Fruit fly (Drosophila melanogaster): Measurements from ENCODE around the gene sov.

sov gene

dm6 chrX:6716170-6716569 lies 40.0 kb upstream of the sov start:
- TF ChIP-seq HLH106 (tag; optimal IDR thresholded peaks at IDR 0.05), result no peak
- TF ChIP-seq sv (GFP tag; optimal IDR thresholded peaks at IDR 0.05), result no peak
- TF ChIP-seq dsf (GFP tag; optimal IDR thresholded peaks at IDR 0.05; ENCODE audit: borderline replicate concordance), result no peak
- TF ChIP-seq Dfd (GFP tag; optimal IDR thresholded peaks at IDR 0.05), result peak; percentile 94

- no peak for TF ChIP-seq Rel (GFP tag; optimal IDR thresholded peaks at IDR 0.05)
- TF ChIP-seq Rel (tag; optimal IDR thresholded peaks at IDR 0.05), result peak; percentile 73
- peak; percentile 32 for TF ChIP-seq Dfd (GFP tag; optimal IDR thresholded peaks at IDR 0.05)
- no peak for TF ChIP-seq CrebA (GFP tag; optimal IDR thresholded peaks at IDR 0.05; ENCODE audit: borderline replicate concordance)
- no peak for TF ChIP-seq rgr (GFP tag; optimal IDR thresholded peaks at IDR 0.05)
- no peak for TF ChIP-seq lola (GFP tag; optimal IDR thresholded peaks at IDR 0.05)
These were observed 36.9 kb upstream of the sov start for dm6 chrX:6719259-6719658.

- TF ChIP-seq fru (GFP tag; optimal IDR thresholded peaks at IDR 0.05) (no peak), dmrt93B (GFP tag; optimal IDR thresholded peaks at IDR 0.05) (no peak), Vsx2 (GFP tag; optimal IDR thresholded peaks at IDR 0.05; ENCODE audit: partially characterized antibody) (no peak), lola (GFP tag; optimal IDR thresholded peaks at IDR 0.05) (no peak)
These were observed 36.2 kb upstream of the sov start for dm6 chrX:6719968-6720367.

dm6 chrX:6723622-6724021 lies 32.5 kb upstream of the sov start:
- TF ChIP-seq Dfd (GFP tag; optimal IDR thresholded peaks at IDR 0.05), result peak; percentile 99
- no peak for TF ChIP-seq jim (GFP tag; optimal IDR thresholded peaks at IDR 0.05)

dm6 chrX:6724904-6725505 lies 31.1 kb upstream of the sov start:
- TF ChIP-seq CG32264 (GFP tag; optimal IDR thresholded peaks at IDR 0.05), result no peak
- no peak for TF ChIP-seq Vsx2 (GFP tag; optimal IDR thresholded peaks at IDR 0.05; ENCODE audit: partially characterized antibody)
- no peak for TF ChIP-seq HLH106 (tag; optimal IDR thresholded peaks at IDR 0.05)
- TF ChIP-seq Dif (GFP tag; optimal IDR thresholded peaks at IDR 0.05; ENCODE audit: partially characterized antibody), result peak; percentile 64

- TF ChIP-seq Dfd (GFP tag; optimal IDR thresholded peaks at IDR 0.05) (peak; percentile 64), Dif (GFP tag; optimal IDR thresholded peaks at IDR 0.05; ENCODE audit: partially characterized antibody) (no peak), Rel (GFP tag; optimal IDR thresholded peaks at IDR 0.05) (no peak), Rel (tag; optimal IDR thresholded peaks at IDR 0.05) (peak; percentile 1)
These were observed 29.2 kb upstream of the sov start for dm6 chrX:6726758-6727490.

dm6 chrX:6728597-6729158 lies 27.4 kb upstream of the sov start:
- TF ChIP-seq Rel (GFP tag; optimal IDR thresholded peaks at IDR 0.05), result no peak
- TF ChIP-seq Rel (tag; optimal IDR thresholded peaks at IDR 0.05), result no peak
- no peak for TF ChIP-seq jim (GFP tag; optimal IDR thresholded peaks at IDR 0.05)
- no peak for TF ChIP-seq Vsx2 (GFP tag; optimal IDR thresholded peaks at IDR 0.05; ENCODE audit: partially characterized antibody)
- TF ChIP-seq woc (GFP tag; optimal IDR thresholded peaks at IDR 0.05), result no peak
- no peak for TF ChIP-seq GATAd (GFP tag; optimal IDR thresholded peaks at IDR 0.05)
- TF ChIP-seq OdsH (GFP tag; optimal IDR thresholded peaks at IDR 0.05), result no peak
- TF ChIP-seq pan (optimal IDR thresholded peaks at IDR 0.05), result no peak
- no peak for TF ChIP-seq Hr78 (GFP tag; optimal IDR thresholded peaks at IDR 0.05)
- no peak for TF ChIP-seq CG32264 (GFP tag; optimal IDR thresholded peaks at IDR 0.05)
- TF ChIP-seq Dfd (GFP tag; optimal IDR thresholded peaks at IDR 0.05), result no peak
- TF ChIP-seq lola (GFP tag; optimal IDR thresholded peaks at IDR 0.05), result no peak
- no peak for TF ChIP-seq CG9705 (GFP tag; optimal IDR thresholded peaks at IDR 0.05)
- TF ChIP-seq dl (GFP tag; optimal IDR thresholded peaks at IDR 0.05; ENCODE audit: insufficient read depth in 1 of 2, partially characterized antibody in 2 of 2), result no peak
- TF ChIP-seq rgr (GFP tag; optimal IDR thresholded peaks at IDR 0.05), result no peak
- no peak for TF ChIP-seq HLH106 (tag; optimal IDR thresholded peaks at IDR 0.05)
- TF ChIP-seq fru (GFP tag; optimal IDR thresholded peaks at IDR 0.05), result no peak
- no peak for TF ChIP-seq Mio (GFP tag; optimal IDR thresholded peaks at IDR 0.05)
- TF ChIP-seq tai (GFP tag; optimal IDR thresholded peaks at IDR 0.05), result no peak

Measured in whole organism, wandering third instar larva.